Fruit fly (Drosophila melanogaster) Kc167 (cell line): ENCODE data around the gene CG17168.

Source experiments
- Myc ChIP-seq: fragments of >200 bp; optimal IDR thresholded peaks from 2 replicates; lab custom pipeline; 2017; ENCODE audit warnings: missing external identifiers
- Sin3A ChIP-seq: fragments of >200 bp; optimal IDR thresholded peaks from 2 replicates; lab custom pipeline; 2018; ENCODE audit warnings: missing external identifiers
- h ChIP-seq: fragments of >200 bp; optimal IDR thresholded peaks from 3 replicates; lab custom pipeline; 2018; ENCODE audit warnings: missing external identifiers
- insv ChIP-seq: fragments of >200 bp; optimal IDR thresholded peaks from 3 replicates; lab custom pipeline; 2018; ENCODE audit warnings: missing external identifiers
- psq ChIP-seq: fragments of >200 bp; optimal IDR thresholded peaks from 2 replicates; lab custom pipeline; 2017; ENCODE audit warnings: missing external identifiers
- ttk ChIP-seq: sonication (Bioruptor generic); optimal IDR thresholded peaks from 2 replicates; lab custom pipeline; 2017; ENCODE audit warnings: missing external identifiers

The CG17168 gene

DNA sequence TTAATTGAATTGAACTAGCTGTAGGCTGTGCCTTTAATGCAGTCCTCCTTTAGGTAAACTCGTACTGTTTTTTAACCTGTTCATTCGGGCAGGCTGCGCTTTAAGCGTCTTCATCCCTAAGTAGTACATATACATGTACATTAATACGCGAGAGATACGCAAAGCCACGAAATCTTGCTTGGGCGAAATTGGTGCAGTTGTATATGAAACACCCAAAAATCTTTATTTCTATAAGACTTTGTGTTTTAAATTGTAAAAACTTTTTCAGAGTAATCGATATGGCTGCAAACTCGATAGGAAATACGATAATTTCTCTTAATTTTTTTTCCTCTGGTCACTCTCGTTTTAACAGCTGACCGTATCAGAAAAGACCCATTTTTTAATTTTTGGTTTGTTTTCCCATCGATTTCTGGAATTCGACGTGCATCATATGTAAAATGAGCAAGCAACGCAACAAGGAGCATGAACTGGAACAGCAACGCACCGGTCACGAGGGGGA lies at the start of gene CG17168, which contains the start of gene CG17163:
CG17168 (plus strand) TSS at position 332 of the 499 bp plus-strand sequence.
CG17163 (minus strand) TSS at position 303 of the 499 bp plus-strand sequence.
- TF ChIP-seq h (no peak), psq (no peak), ttk (lab: Kevin White, UChicago) (no peak), insv (lab: Kevin White, UChicago) (no peak), Myc (no peak), Sin3A (lab: Kevin White, UChicago) (no peak)

DNA sequence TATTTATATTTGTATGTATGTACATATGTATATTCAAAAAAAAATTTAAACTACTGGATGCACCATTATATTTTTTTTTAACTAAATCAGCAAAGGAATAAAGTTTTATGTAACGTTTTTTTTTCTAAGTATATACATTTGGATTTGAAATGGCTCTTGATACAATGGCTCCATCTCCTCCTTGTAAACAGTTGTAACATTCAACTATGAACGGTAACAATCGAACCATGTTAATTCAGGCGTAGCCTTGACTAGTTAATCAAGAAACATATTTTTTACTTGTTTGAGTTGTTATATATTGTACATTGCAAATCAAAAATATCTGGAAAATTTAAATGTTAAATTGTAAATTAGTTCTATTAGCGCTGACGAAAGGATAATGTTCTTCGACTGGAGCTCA lies 46.8 kb upstream of the CG17168 start, which contains the start of gene CG12061:
CG12061 (plus strand) TSS at position 301 of the 400 bp plus-strand sequence.
- TF ChIP-seq Sin3A (lab: Kevin White, UChicago), result no peak
- no peak for TF ChIP-seq ttk (lab: Kevin White, UChicago)
- TF ChIP-seq psq, result no peak
- no peak for TF ChIP-seq h
- TF ChIP-seq Myc, result no peak
- TF ChIP-seq insv (lab: Kevin White, UChicago), result no peak

- no peak for TF ChIP-seq psq
- TF ChIP-seq ttk (lab: Kevin White, UChicago), result no peak
- no peak for TF ChIP-seq insv (lab: Kevin White, UChicago)
- TF ChIP-seq h, result no peak
- no peak for TF ChIP-seq Myc
- no peak for TF ChIP-seq Sin3A (lab: Kevin White, UChicago)
Observed at dm6 chrX:23067521-23068459, 14.7 kb upstream of the CG17168 start, which contains the start of gene CG17167. CG17167 (plus strand) TSS chrX:23068301.

dm6 chrX:23071237-23071688 lies 11.3 kb upstream of the CG17168 start:
- TF ChIP-seq Sin3A (lab: Kevin White, UChicago) (no peak), psq (no peak)

DNA sequence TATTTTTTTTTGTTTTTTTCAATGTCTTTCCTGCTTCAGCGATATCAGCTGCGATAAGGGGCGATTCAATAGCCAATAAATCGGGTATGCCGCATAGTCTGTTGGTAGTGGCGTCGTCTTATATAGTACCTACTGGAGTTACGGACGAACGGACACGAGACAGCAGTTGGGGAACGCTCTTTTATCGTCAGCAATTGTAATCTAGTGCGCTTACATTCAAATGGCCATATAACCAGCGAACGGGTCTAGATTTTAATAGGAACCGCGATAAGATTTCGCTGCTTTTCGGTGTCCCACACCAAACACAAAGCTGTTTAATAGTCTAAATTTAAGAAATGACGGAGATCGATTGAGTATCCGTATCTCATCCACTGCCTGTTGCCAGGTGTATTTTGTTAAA lies 9.1 kb upstream of the CG17168 start:
- TF ChIP-seq Myc (no peak), ttk (lab: Kevin White, UChicago) (no peak), psq (no peak), h (no peak), Sin3A (lab: Kevin White, UChicago) (no peak), insv (lab: Kevin White, UChicago) (no peak)

DNA sequence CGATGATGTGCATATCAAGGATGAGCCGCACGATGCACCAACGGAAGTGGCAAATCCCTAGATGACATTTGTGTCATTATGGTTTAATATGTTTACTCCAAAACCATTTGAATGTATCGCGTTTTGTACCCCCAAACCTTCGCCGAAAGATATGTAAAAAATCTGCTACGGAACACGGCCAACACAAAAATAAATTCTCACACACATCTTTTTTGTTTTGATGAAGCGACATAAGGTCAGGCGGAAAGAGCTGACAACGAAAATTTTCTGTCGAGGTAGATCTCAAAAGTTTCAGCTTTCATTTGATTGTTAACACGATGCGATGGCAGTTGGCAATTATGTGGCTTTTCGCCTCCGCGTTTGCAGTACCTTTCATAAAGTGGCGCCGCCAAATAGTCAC lies 1.8 kb downstream of the CG17168 start, which contains the start of gene CG17169:
CG17169 (plus strand) TSS at position 301 of the 400 bp plus-strand sequence.
- TF ChIP-seq h, result no peak
- no peak for TF ChIP-seq insv (lab: Kevin White, UChicago)
- no peak for TF ChIP-seq ttk (lab: Kevin White, UChicago)
- no peak for TF ChIP-seq psq
- no peak for TF ChIP-seq Sin3A (lab: Kevin White, UChicago)
- TF ChIP-seq Myc, result no peak

dm6 chrX:23089087-23089732 lies 6.7 kb downstream of the CG17168 start:
- no peak for TF ChIP-seq ttk (lab: Kevin White, UChicago)
- TF ChIP-seq Myc, result no peak
- no peak for TF ChIP-seq h

DNA sequence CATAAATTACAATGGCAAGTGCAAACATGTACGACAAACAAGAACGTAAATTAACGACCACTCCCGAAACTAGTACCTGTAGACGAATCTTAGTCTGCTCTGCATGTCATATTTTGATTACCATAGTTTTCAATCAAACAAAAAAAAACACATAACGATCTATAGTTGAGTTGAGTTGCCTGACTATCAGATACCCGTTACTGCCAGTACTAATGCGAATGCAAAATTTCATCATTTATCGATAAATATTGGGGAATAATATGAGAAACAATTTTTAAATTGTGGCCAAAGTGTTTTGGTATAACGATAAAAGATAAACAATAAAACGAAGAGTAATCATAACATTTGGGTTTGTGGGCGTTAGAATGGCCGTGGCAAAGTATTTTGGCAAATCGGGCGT lies 7.9 kb downstream of the CG17168 start:
- TF ChIP-seq h (no peak), insv (lab: Kevin White, UChicago) (no peak), ttk (lab: Kevin White, UChicago) (no peak)

dm6 chrX:23091289-23091688 lies 8.8 kb downstream of the CG17168 start:
- TF ChIP-seq h (no peak), Myc (no peak), Sin3A (lab: Kevin White, UChicago) (no peak)

- TF ChIP-seq psq, result no peak
Observed at dm6 chrX:23091811-23092210, 9.3 kb downstream of the CG17168 start.

DNA sequence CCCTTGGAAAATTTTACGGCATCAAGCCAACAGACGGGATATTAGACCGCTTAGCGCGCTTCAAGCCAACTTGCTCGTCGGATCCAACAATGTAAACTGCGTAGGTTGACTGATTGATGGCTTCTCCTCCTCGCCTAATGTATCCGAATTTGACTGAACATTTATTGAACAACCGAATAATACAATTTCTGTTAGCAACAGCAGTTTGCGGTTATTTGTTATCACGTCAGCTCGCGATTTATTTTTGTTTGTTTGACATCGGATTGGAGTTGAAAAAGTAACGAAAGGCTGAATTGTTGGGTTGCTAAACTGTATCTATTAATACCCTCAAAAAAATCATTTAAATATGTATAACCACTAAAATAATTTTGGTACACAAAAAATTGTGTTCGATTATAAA lies 10.0 kb downstream of the CG17168 start, which contains the start of gene CG17159:
CG17159 (minus strand) TSS at position 101 of the 400 bp plus-strand sequence.
- TF ChIP-seq psq, result no peak
- TF ChIP-seq Sin3A (lab: Kevin White, UChicago), result no peak
- no peak for TF ChIP-seq ttk (lab: Kevin White, UChicago)
- TF ChIP-seq Myc, result no peak
- TF ChIP-seq h, result no peak
- no peak for TF ChIP-seq insv (lab: Kevin White, UChicago)

DNA sequence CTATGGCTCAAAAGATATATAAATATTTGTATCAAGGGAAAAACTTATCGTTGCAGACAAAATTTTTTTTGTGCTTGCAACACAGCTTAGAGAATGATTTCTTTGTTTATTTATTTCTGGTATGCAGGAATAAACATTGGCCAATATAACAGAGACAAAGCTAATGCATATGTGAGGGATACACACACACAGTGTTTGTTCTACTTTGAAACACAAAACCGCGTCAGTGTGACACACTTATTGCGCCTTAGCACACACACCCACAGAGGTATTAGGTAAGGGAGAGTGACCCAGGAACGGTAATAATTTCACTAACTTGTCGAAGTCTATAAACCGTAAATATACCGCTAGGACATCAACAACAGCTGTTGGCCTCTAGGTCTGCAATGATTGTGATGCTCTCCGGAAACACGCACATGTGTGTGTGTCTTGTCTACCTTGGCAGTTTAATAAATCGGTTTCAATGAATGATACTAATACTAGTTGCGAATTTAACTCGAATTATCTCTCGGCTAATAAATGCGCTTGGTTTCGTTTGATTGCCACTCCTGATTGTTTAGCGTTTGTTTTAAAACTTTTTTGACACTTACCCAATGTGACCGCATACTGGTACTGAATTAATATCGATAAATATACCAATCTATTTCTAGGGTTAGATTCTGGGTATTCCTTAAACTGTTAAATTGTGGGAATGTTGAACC lies 13.7 kb downstream of the CG17168 start, which contains the start of gene CG17162:
CG17162 (minus strand) TSS at position 619 of the 701 bp plus-strand sequence.
- TF ChIP-seq ttk (lab: Kevin White, UChicago) (no peak), Myc (no peak), psq (no peak), insv (lab: Kevin White, UChicago) (no peak), h (no peak), Sin3A (lab: Kevin White, UChicago) (no peak)
